Fruit fly (Drosophila melanogaster) whole organism, embryonic: Measurements from ENCODE around the gene Lasp.

Experiments used
- Awh ChIP-seq: fragments of 200-800 bp; sonication (Bioruptor generic); IDR thresholded peaks from 2 replicates; pipeline ENCODE4, ENCODE4 v1.3.6; 2022; ENCODE audit warnings: missing biosample characterization, missing genetic modification characterization
- CG10654 ChIP-seq: fragments of 200-800 bp; sonication (Bioruptor generic); optimal IDR thresholded peaks from 2 replicates; lab custom pipeline; 2016; ENCODE audit warnings: missing biosample characterization, missing genetic modification characterization
- CG11696 ChIP-seq: fragments of 200-800 bp; sonication (Bioruptor generic); IDR thresholded peaks from 2 replicates; pipeline ENCODE4 v1.3.6; 2022; ENCODE audit warnings: missing biosample characterization, missing genetic modification characterization
- CG12769 ChIP-seq: fragments of 200-800 bp; sonication (Bioruptor generic); optimal IDR thresholded peaks from 2 replicates; lab custom pipeline; 2019; ENCODE audit warnings: missing biosample characterization, mild to moderate bottlenecking, missing genetic modification characterization, moderate library complexity
- CG13123 ChIP-seq: fragments of 200-800 bp; sonication (Bioruptor generic); optimal IDR thresholded peaks from 2 replicates; lab custom pipeline; 2016; ENCODE audit warnings: missing biosample characterization, missing genetic modification characterization
- CG13775 ChIP-seq: fragments of 200-800 bp; sonication (Bioruptor generic); optimal IDR thresholded peaks from 3 replicates; lab custom pipeline; 2017; ENCODE audit warnings: missing biosample characterization, mild to moderate bottlenecking, missing genetic modification characterization
- CG13894 ChIP-seq: fragments of 200-800 bp; sonication (Bioruptor generic); optimal IDR thresholded peaks from 3 replicates; lab custom pipeline; 2018; ENCODE audit warnings: missing biosample characterization, mild to moderate bottlenecking, missing genetic modification characterization, moderate library complexity
- CG15696 ChIP-seq: fragments of 200-800 bp; sonication (Bioruptor generic); optimal IDR thresholded peaks from 2 replicates; lab custom pipeline; 2019; ENCODE audit warnings: missing biosample characterization, mild to moderate bottlenecking, missing genetic modification characterization, moderate library complexity
- CG16815 ChIP-seq: fragments of 200-800 bp; sonication (Bioruptor generic); optimal IDR thresholded peaks from 3 replicates; lab custom pipeline; 2017; ENCODE audit warnings: missing biosample characterization, mild to moderate bottlenecking, missing genetic modification characterization
- CG16863 ChIP-seq: fragments of 200-800 bp; sonication (Bioruptor generic); optimal IDR thresholded peaks from 3 replicates; lab custom pipeline; 2016; ENCODE audit warnings: missing biosample characterization, missing genetic modification characterization
- CG17361 ChIP-seq: fragments of 200-800 bp; sonication (Bioruptor generic); IDR thresholded peaks from 3 replicates; pipeline ENCODE4 v1.3.6; 2022; ENCODE audit warnings: missing biosample characterization, missing genetic modification characterization
- CG2202 ChIP-seq: fragments of 200-800 bp; sonication (Bioruptor generic); optimal IDR thresholded peaks from 2 replicates; lab custom pipeline; 2018; ENCODE audit warnings: missing biosample characterization, mild to moderate bottlenecking, missing genetic modification characterization
- CG2889 ChIP-seq: fragments of 200-800 bp; sonication (Bioruptor generic); IDR thresholded peaks from 3 replicates; pipeline ENCODE4 v1.3.6; 2022; ENCODE audit warnings: missing biosample characterization, missing genetic modification characterization
- CG3163 ChIP-seq: fragments of 200-800 bp; sonication (Bioruptor generic); optimal IDR thresholded peaks from 3 replicates; lab custom pipeline; 2016; ENCODE audit warnings: missing biosample characterization, missing genetic modification characterization
- CG4404 ChIP-seq: fragments of 200-800 bp; sonication (Bioruptor generic); IDR thresholded peaks from 2 replicates; pipeline ENCODE4 v1.3.6; 2022; ENCODE audit warnings: missing biosample characterization, missing genetic modification characterization
- CG6689 ChIP-seq: fragments of 200-800 bp; sonication (Bioruptor generic); IDR thresholded peaks from 2 replicates; pipeline ENCODE4 v1.3.6; 2022; ENCODE audit warnings: missing biosample characterization, missing genetic modification characterization
- CG7963 ChIP-seq: fragments of 200-800 bp; sonication (Bioruptor generic); IDR thresholded peaks from 3 replicates; pipeline ENCODE4 v1.3.6; 2022; ENCODE audit warnings: missing biosample characterization, missing genetic modification characterization; ENCODE audit not compliant: partially characterized antibody
- Dad ChIP-seq: fragments of 200-800 bp; sonication (Bioruptor generic); optimal IDR thresholded peaks from 3 replicates; lab custom pipeline; 2016; ENCODE audit warnings: missing biosample characterization, missing genetic modification characterization
- Dll ChIP-seq: fragments of 200-800 bp; sonication (Bioruptor generic); IDR thresholded peaks from 4 replicates; pipeline ENCODE4 v1.3.6; 2022; ENCODE audit warnings: missing biosample characterization, missing genetic modification characterization; ENCODE audit not compliant: partially characterized antibody
- Dp ChIP-seq: fragments of 200-800 bp; sonication (Bioruptor generic); optimal IDR thresholded peaks from 2 replicates; lab custom pipeline; 2018; ENCODE audit warnings: missing biosample characterization, mild to moderate bottlenecking, missing genetic modification characterization, moderate library complexity
- Dref ChIP-seq: fragments of 200-800 bp; sonication (Bioruptor generic); IDR thresholded peaks from 2 replicates; pipeline ENCODE4 v1.3.6; 2022; ENCODE audit warnings: missing biosample characterization, missing genetic modification characterization
- GATAe ChIP-seq: fragments of 200-800 bp; sonication (Bioruptor generic); conservative IDR thresholded peaks from 2 replicates; pipeline ENCODE4 v1.3.6; 2022; ENCODE audit warnings: missing biosample characterization, missing genetic modification characterization
- HmgZ ChIP-seq: fragments of 200-800 bp; sonication (Bioruptor generic); optimal IDR thresholded peaks from 2 replicates; lab custom pipeline; 2018; ENCODE audit warnings: missing biosample characterization, mild to moderate bottlenecking, missing genetic modification characterization
- Hsf ChIP-seq: fragments of 200-800 bp; sonication (Bioruptor generic); optimal IDR thresholded peaks from 3 replicates; lab custom pipeline; 2016; ENCODE audit warnings: missing biosample characterization, missing genetic modification characterization
- Myb ChIP-seq: fragments of 200-800 bp; sonication (Bioruptor generic); optimal IDR thresholded peaks from 2 replicates; lab custom pipeline; 2016; ENCODE audit warnings: missing biosample characterization, missing genetic modification characterization
- Optix ChIP-seq: fragments of 200-800 bp; sonication (Bioruptor generic); IDR thresholded peaks from 3 replicates; pipeline ENCODE4 v1.3.6; 2022; ENCODE audit warnings: missing biosample characterization, missing genetic modification characterization
- Side ChIP-seq: fragments of 200-800 bp; sonication (Bioruptor generic); optimal IDR thresholded peaks from 2 replicates; lab custom pipeline; 2016; ENCODE audit warnings: missing biosample characterization, missing genetic modification characterization
- Ssrp ChIP-seq: fragments of 200-800 bp; sonication (Bioruptor generic); optimal IDR thresholded peaks from 2 replicates; lab custom pipeline; 2018; ENCODE audit warnings: missing biosample characterization, mild to moderate bottlenecking, missing genetic modification characterization, moderate library complexity
- Tbp ChIP-seq: fragments of >200 bp; optimal IDR thresholded peaks from 2 replicates; lab custom pipeline; 2018; ENCODE audit warnings: missing biosample characterization, missing genetic modification characterization
- al ChIP-seq: fragments of 200-800 bp; sonication (Bioruptor generic); IDR thresholded peaks from 2 replicates; pipeline ENCODE4 v1.3.6; 2022; ENCODE audit warnings: missing biosample characterization, missing genetic modification characterization
- ase ChIP-seq: fragments of 200-800 bp; sonication (Bioruptor generic); IDR thresholded peaks from 3 replicates; pipeline ENCODE4 v1.3.6; 2022; ENCODE audit warnings: missing biosample characterization, missing genetic modification characterization
- chm ChIP-seq: fragments of 200-800 bp; sonication (Bioruptor generic); IDR thresholded peaks from 2 replicates; pipeline ENCODE4 v1.3.6; 2022; ENCODE audit warnings: missing biosample characterization, missing genetic modification characterization
- gcm ChIP-seq: fragments of 200-800 bp; sonication (Bioruptor generic); optimal IDR thresholded peaks from 2 replicates; lab custom pipeline; 2019; ENCODE audit warnings: missing biosample characterization, mild to moderate bottlenecking, missing genetic modification characterization, moderate library complexity
- gsb-n ChIP-seq: fragments of 200-800 bp; sonication (Bioruptor generic); optimal IDR thresholded peaks from 3 replicates; lab custom pipeline; 2018; ENCODE audit warnings: missing biosample characterization, mild to moderate bottlenecking, missing genetic modification characterization
- ham ChIP-seq: fragments of 200-800 bp; sonication (Bioruptor generic); IDR thresholded peaks from 2 replicates; pipeline ENCODE4 v1.3.6; 2022; ENCODE audit warnings: missing biosample characterization, missing genetic modification characterization
- hb ChIP-seq: fragments of 200-800 bp; sonication (Bioruptor generic); IDR thresholded peaks from 3 replicates; pipeline ENCODE4 v1.3.6; 2022; ENCODE audit warnings: missing biosample characterization, missing genetic modification characterization; ENCODE audit not compliant: partially characterized antibody
- jigr1 ChIP-seq: fragments of 200-800 bp; sonication (Bioruptor generic); IDR thresholded peaks from 3 replicates; pipeline ENCODE4 v1.3.6; 2022; ENCODE audit warnings: missing biosample characterization, missing genetic modification characterization
- jumu ChIP-seq: fragments of 200-800 bp; sonication (Bioruptor generic); optimal IDR thresholded peaks from 3 replicates; lab custom pipeline; 2016; ENCODE audit warnings: missing biosample characterization, missing genetic modification characterization
- kni ChIP-seq: fragments of 200-800 bp; sonication (Bioruptor generic); optimal IDR thresholded peaks from 3 replicates; lab custom pipeline; 2017; ENCODE audit warnings: mild to moderate bottlenecking, missing biosample characterization, missing genetic modification reagents, missing genetic modification characterization
- lmd ChIP-seq: fragments of 200-800 bp; sonication (Bioruptor generic); IDR thresholded peaks from 2 replicates; pipeline ENCODE4 v1.3.6; 2022; ENCODE audit warnings: missing biosample characterization, missing genetic modification characterization
- lov ChIP-seq, 2 experiments: fragments of 200-800 bp in 1 of 2; fragments of >200 bp in 1 of 2; sonication (Bioruptor generic) in 1 of 2; IDR thresholded peaks in 1 of 2; optimal IDR thresholded peaks in 1 of 2; 2 replicates in 1 of 2; 3 replicates in 1 of 2; pipeline versions ENCODE4 v1.3.6 to Lab custom; 2017 to 2022; ENCODE audit warnings: missing biosample characterization in 1 of 2, missing genetic modification characterization in 1 of 2
- peb ChIP-seq: fragments of 200-800 bp; sonication (Bioruptor generic); IDR thresholded peaks from 2 replicates; pipeline ENCODE4 v1.3.6; 2022; ENCODE audit warnings: missing biosample characterization, missing genetic modification characterization
- prd ChIP-seq, 3 experiments: fragments of >200 bp in 2 of 3; fragments of 200-800 bp in 1 of 3; sonication (Bioruptor generic) in 1 of 3; optimal IDR thresholded peaks in 2 of 3; IDR thresholded peaks in 1 of 3; 2 replicates in 2 of 3; 3 replicates in 1 of 3; pipeline versions ENCODE4 v1.3.6 to Lab custom; 2017 to 2022; ENCODE audit warnings: missing biosample characterization in 1 of 3, missing genetic modification characterization in 1 of 3
- pzg ChIP-seq: fragments of 200-800 bp; sonication (Bioruptor generic); optimal IDR thresholded peaks from 3 replicates; lab custom pipeline; 2018; ENCODE audit warnings: missing biosample characterization, mild to moderate bottlenecking, missing genetic modification characterization, moderate library complexity
- run ChIP-seq: fragments of 200-800 bp; sonication (Bioruptor generic); optimal IDR thresholded peaks from 3 replicates; lab custom pipeline; 2018; ENCODE audit warnings: missing biosample characterization, mild to moderate bottlenecking, missing genetic modification characterization
- sc ChIP-seq, 3 experiments: fragments of >200 bp in 2 of 3; fragments of 200-800 bp in 1 of 3; sonication (Bioruptor generic) in 1 of 3; optimal IDR thresholded peaks; 2 replicates in 2 of 3; 3 replicates in 1 of 3; lab custom pipeline; 2017; ENCODE audit warnings: mild to moderate bottlenecking in 1 of 3, missing biosample characterization in 1 of 3, missing genetic modification characterization in 1 of 3, missing genetic modification reagents in 1 of 3
- sd ChIP-seq: fragments of 200-800 bp; sonication (Bioruptor generic); optimal IDR thresholded peaks from 3 replicates; lab custom pipeline; 2018; ENCODE audit warnings: missing biosample characterization, mild to moderate bottlenecking, missing genetic modification characterization, moderate library complexity
- tin ChIP-seq: fragments of 200-800 bp; sonication (Bioruptor generic); optimal IDR thresholded peaks from 3 replicates; lab custom pipeline; 2016; ENCODE audit warnings: missing biosample characterization, missing genetic modification characterization
- vnd ChIP-seq: fragments of 200-800 bp; sonication (Bioruptor generic); IDR thresholded peaks from 3 replicates; pipeline ENCODE4 v1.3.6; 2022; ENCODE audit warnings: missing biosample characterization, missing genetic modification characterization; ENCODE audit not compliant: partially characterized antibody
- z ChIP-seq: fragments of 200-800 bp; sonication (Bioruptor generic); IDR thresholded peaks from 3 replicates; pipeline ENCODE4 v1.3.6; 2022; ENCODE audit warnings: missing biosample characterization, missing genetic modification characterization
- zen2 ChIP-seq: fragments of 200-800 bp; sonication (Bioruptor generic); IDR thresholded peaks from 3 replicates; pipeline ENCODE4 v1.3.6; 2022; ENCODE audit warnings: missing biosample characterization, missing genetic modification characterization; ENCODE audit not compliant: partially characterized antibody

Lasp gene

DNA sequence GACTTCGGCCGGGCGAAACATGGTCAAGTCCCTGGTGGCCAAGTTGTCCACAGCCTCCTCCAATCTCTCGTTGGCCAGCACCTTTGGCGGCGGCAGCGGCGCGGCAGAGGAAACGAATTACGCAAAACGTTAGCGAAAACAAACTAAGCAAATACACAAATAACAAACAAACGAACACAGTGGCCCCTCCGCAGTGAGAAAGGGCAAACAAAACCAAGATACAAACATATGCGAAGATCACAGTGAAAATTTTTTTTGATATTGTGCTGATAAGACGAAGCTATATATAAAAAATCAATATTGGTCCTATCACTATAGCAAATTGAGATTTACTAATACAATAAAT is 2.7 kb upstream of the Lasp start (continued):
- TF ChIP-seq CG3163: no peak
- no peak for TF ChIP-seq Ssrp (tag; lab: Kevin White, UChicago)
- no peak for TF ChIP-seq sc (optimal IDR thresholded peaks at IDR 0.05; lab: Kevin White, UChicago)
- no peak for TF ChIP-seq sc (GFP tag; optimal IDR thresholded peaks at IDR 0.05; lab: Kevin White, UChicago)
- no peak for TF ChIP-seq CG7963 (GFP tag; lab: Robert Waterston, UW)
- no peak for TF ChIP-seq Dp
- no peak for TF ChIP-seq CG2889 (GFP tag; lab: Robert Waterston, UW)
- no peak for TF ChIP-seq Optix (GFP tag; lab: Robert Waterston, UW)
- TF ChIP-seq ase (GFP tag; lab: Robert Waterston, UW): no peak
- no peak for TF ChIP-seq CG13894
- TF ChIP-seq Tbp (GFP tag; lab: Kevin White, UChicago): no peak
- no peak for TF ChIP-seq Awh (GFP tag; lab: Robert Waterston, UW)
- peak; percentile 12 for TF ChIP-seq Hsf (GFP tag; lab: Kevin White, UChicago)
- no peak for TF ChIP-seq Myb (GFP tag; lab: Kevin White, UChicago)
- no peak for TF ChIP-seq CG16863 (GFP tag; lab: Kevin White, UChicago)
- TF ChIP-seq CG12769: no peak
- no peak for TF ChIP-seq CG2202
- no peak for TF ChIP-seq prd (optimal IDR thresholded peaks at IDR 0.05; lab: Kevin White, UChicago)
- TF ChIP-seq prd (GFP tag; IDR thresholded peaks at IDR 0.05; lab: Robert Waterston, UW): peak; percentile 9; the same call in 1 of the 3 replicates
- TF ChIP-seq tin (GFP tag; lab: Kevin White, UChicago): no peak
- TF ChIP-seq jumu (GFP tag; lab: Kevin White, UChicago): no peak
- TF ChIP-seq CG4404: no peak
- TF ChIP-seq CG11696 (GFP tag; lab: Robert Waterston, UW): no peak
- no peak for TF ChIP-seq CG16815
- TF ChIP-seq lov (optimal IDR thresholded peaks at IDR 0.05; lab: Kevin White, UChicago): no peak
- no peak for TF ChIP-seq lov (GFP tag; IDR thresholded peaks at IDR 0.05; lab: Robert Waterston, UW)
- TF ChIP-seq kni: no peak
- TF ChIP-seq Dref (GFP tag; lab: Robert Waterston, UW): no peak
- no peak for TF ChIP-seq al
- TF ChIP-seq gcm (GFP tag; lab: Kevin White, UChicago): no peak
- no peak for TF ChIP-seq CG6689 (GFP tag; lab: Robert Waterston, UW)
- TF ChIP-seq z (GFP tag; lab: Robert Waterston, UW): no peak
- no peak for TF ChIP-seq chm
- no peak for TF ChIP-seq jigr1
- TF ChIP-seq zen2 (GFP tag; lab: Robert Waterston, UW): no peak
- no peak for TF ChIP-seq pzg (GFP tag; lab: Kevin White, UChicago)
- no peak for TF ChIP-seq peb (GFP tag; lab: Robert Waterston, UW)
- TF ChIP-seq GATAe (GFP tag; lab: Robert Waterston, UW): no peak
- no peak for TF ChIP-seq CG13123
- no peak for TF ChIP-seq lmd (GFP tag; lab: Robert Waterston, UW)
- no peak for TF ChIP-seq CG15696 (tag; lab: Kevin White, UChicago)
- no peak for TF ChIP-seq Side (GFP tag; lab: Kevin White, UChicago)
- no peak for TF ChIP-seq CG10654 (GFP tag; lab: Kevin White, UChicago)
- no peak for TF ChIP-seq gsb-n (tag; lab: Kevin White, UChicago)
- TF ChIP-seq vnd: no peak
- TF ChIP-seq sd: no peak
- no peak for TF ChIP-seq run (tag; lab: Kevin White, UChicago)
- no peak for TF ChIP-seq ham (GFP tag; lab: Robert Waterston, UW)
- TF ChIP-seq Dll (GFP tag; lab: Robert Waterston, UW): no peak
- TF ChIP-seq hb (GFP tag; lab: Robert Waterston, UW): no peak
- no peak for TF ChIP-seq HmgZ (tag; lab: Kevin White, UChicago)
- no peak for TF ChIP-seq CG13775 (GFP tag; lab: Kevin White, UChicago)
- TF ChIP-seq CG17361: no peak
- TF ChIP-seq Dad: no peak
